Worm (Caenorhabditis elegans) whole organism, young adult: ENCODE measurements around the gene C17H11.4.

Source experiments
- F23B12.7 ChIP-seq: sonication (generic microtip); optimal IDR thresholded peaks from 2 replicates; lab custom pipeline; 2017; ENCODE audit warnings: missing genetic modification characterization, mild to moderate bottlenecking, missing compliant biosample characterization, antibody characterized with exemption, moderate library complexity; ENCODE audit not compliant: insufficient read depth
- F39B2.1 ChIP-seq: fragments of 200-800 bp; sonication (Bioruptor generic); IDR thresholded peaks from 2 replicates; pipeline ENCODE4 v1.3.6; 2022; ENCODE audit warnings: missing genetic modification reagents, missing genetic modification characterization, missing compliant biosample characterization
- F52B5.7 ChIP-seq: sonication (generic microtip); optimal IDR thresholded peaks from 2 replicates; lab custom pipeline; 2016; ENCODE audit warnings: mild to moderate bottlenecking, missing genetic modification characterization, missing compliant biosample characterization
- K12H6.12 ChIP-seq: fragments of 200-800 bp; sonication (Bioruptor generic); optimal IDR thresholded peaks from 2 replicates; lab custom pipeline; 2018; ENCODE audit warnings: mild to moderate bottlenecking, missing genetic modification characterization, missing compliant biosample characterization
- T07F8.4 ChIP-seq: sonication (generic microtip); optimal IDR thresholded peaks from 2 replicates; lab custom pipeline; 2016; ENCODE audit warnings: mild to moderate bottlenecking, missing genetic modification characterization, moderate library complexity, missing compliant biosample characterization
- Y53G8AR.9 ChIP-seq: fragments of 200-800 bp; sonication (Bioruptor generic); conservative IDR thresholded peaks from 2 replicates; pipeline ENCODE4 v1.3.6; 2022; ENCODE audit warnings: missing genetic modification reagents, missing genetic modification characterization, missing compliant biosample characterization
- Y67H2A.10 ChIP-seq: fragments of 200-800 bp; sonication (Bioruptor generic); conservative IDR thresholded peaks from 2 replicates; pipeline ENCODE4 v1.3.6; 2022; ENCODE audit warnings: missing genetic modification reagents, missing genetic modification characterization, missing compliant biosample characterization
- Y95B8A.8 ChIP-seq: fragments of 200-800 bp; sonication (Bioruptor generic); IDR thresholded peaks from 2 replicates; pipeline ENCODE4 v1.3.6; 2022; ENCODE audit warnings: missing genetic modification reagents, missing genetic modification characterization, missing compliant biosample characterization
- ZK185.1 ChIP-seq: sonication (generic microtip); optimal IDR thresholded peaks from 2 replicates; lab custom pipeline; 2016; ENCODE audit warnings: mild to moderate bottlenecking, missing genetic modification characterization, missing compliant biosample characterization; ENCODE audit not compliant: poor library complexity, severe bottlenecking
- atf-7 ChIP-seq: sonication (generic microtip); optimal IDR thresholded peaks from 2 replicates; lab custom pipeline; 2017; ENCODE audit warnings: mild to moderate bottlenecking, missing genetic modification characterization, missing compliant biosample characterization
- attf-6 ChIP-seq: fragments of 200-800 bp; sonication (Bioruptor generic); IDR thresholded peaks from 2 replicates; pipeline ENCODE4 v1.3.6; 2022; ENCODE audit warnings: missing genetic modification reagents, missing genetic modification characterization, missing compliant biosample characterization
- cebp-2 ChIP-seq: fragments of 200-800 bp; sonication (Bioruptor generic); IDR thresholded peaks from 2 replicates; pipeline ENCODE4 v1.3.6; 2022; ENCODE audit warnings: missing genetic modification characterization, missing compliant biosample characterization
- ceh-100 ChIP-seq: fragments of 200-800 bp; sonication (Bioruptor generic); IDR thresholded peaks from 2 replicates; pipeline ENCODE4 v1.3.6; 2022; ENCODE audit warnings: missing genetic modification reagents, missing genetic modification characterization, missing compliant biosample characterization
- ceh-58 ChIP-seq: fragments of 200-800 bp; sonication (Bioruptor generic); IDR thresholded peaks from 2 replicates; pipeline ENCODE4 v1.3.6; 2022; ENCODE audit warnings: missing genetic modification characterization, missing compliant biosample characterization
- efl-1 ChIP-seq: fragments of 150-350 bp; optimal IDR thresholded peaks from 2 replicates; lab custom pipeline; 2014; ENCODE audit warnings: missing biosample characterization, missing genetic modification reagents, missing genetic modification characterization
- egl-44 ChIP-seq: fragments of 200-800 bp; sonication (Bioruptor generic); IDR thresholded peaks from 2 replicates; pipeline ENCODE4 v1.3.6; 2022; ENCODE audit warnings: missing genetic modification reagents, missing genetic modification characterization, missing compliant biosample characterization
- egrh-3 ChIP-seq: fragments of 200-800 bp; sonication (Bioruptor generic); IDR thresholded peaks from 2 replicates; pipeline ENCODE4 v1.3.6; 2022; ENCODE audit warnings: missing genetic modification reagents, missing genetic modification characterization, missing compliant biosample characterization
- fkh-3 ChIP-seq: sonication (generic microtip); optimal IDR thresholded peaks from 2 replicates; lab custom pipeline; 2016; ENCODE audit warnings: mild to moderate bottlenecking, missing genetic modification characterization, missing compliant biosample characterization
- gei-17 ChIP-seq: fragments of 200-800 bp; sonication (Bioruptor generic); optimal IDR thresholded peaks from 2 replicates; lab custom pipeline; 2018; ENCODE audit warnings: mild to moderate bottlenecking, missing genetic modification characterization, missing compliant biosample characterization
- hrde-1 ChIP-seq: sonication (generic microtip); optimal IDR thresholded peaks from 2 replicates; lab custom pipeline; 2016; ENCODE audit warnings: missing genetic modification characterization, mild to moderate bottlenecking, missing compliant biosample characterization, moderate library complexity, missing genotype, missing genetic modification reagents, borderline replicate concordance
- let-607 ChIP-seq, 2 experiments: fragments of 200-800 bp in 1 of 2; sonication (Bioruptor generic) in 1 of 2; sonication (generic microtip) in 1 of 2; optimal IDR thresholded peaks; 2 replicates each; lab custom pipeline; 2016 to 2018; ENCODE audit warnings: mild to moderate bottlenecking in 2 of 2, missing compliant biosample characterization in 2 of 2, missing genetic modification characterization in 2 of 2, moderate library complexity in 2 of 2, missing genotype in 1 of 2
- lin-26 ChIP-seq: fragments of 200-800 bp; sonication (Bioruptor generic); IDR thresholded peaks from 2 replicates; pipeline ENCODE4 v1.3.6; 2022; ENCODE audit warnings: missing genetic modification reagents, missing genetic modification characterization, missing compliant biosample characterization
- lir-1 ChIP-seq: fragments of 200-800 bp; sonication (Bioruptor generic); conservative IDR thresholded peaks from 2 replicates; pipeline ENCODE4 v1.3.6; 2022; ENCODE audit warnings: missing genetic modification reagents, missing genetic modification characterization, missing compliant biosample characterization
- nfyb-1 ChIP-seq: fragments of 200-800 bp; sonication (Bioruptor generic); IDR thresholded peaks from 2 replicates; pipeline ENCODE4 v1.3.6; 2022; ENCODE audit warnings: missing genetic modification reagents, missing genetic modification characterization, missing compliant biosample characterization
- nhr-27 ChIP-seq: fragments of 200-800 bp; sonication (Bioruptor generic); optimal IDR thresholded peaks from 2 replicates; lab custom pipeline; 2018; ENCODE audit warnings: mild to moderate bottlenecking, missing genetic modification characterization, moderate library complexity, missing compliant biosample characterization
- pbrm-1 ChIP-seq: fragments of 200-800 bp; sonication (Bioruptor generic); IDR thresholded peaks from 2 replicates; pipeline ENCODE4 v1.3.6; 2022; ENCODE audit warnings: missing genetic modification reagents, missing genetic modification characterization, missing compliant biosample characterization
- rcor-1 ChIP-seq: fragments of 200-800 bp; sonication (Bioruptor generic); IDR thresholded peaks from 2 replicates; pipeline ENCODE4 v1.3.6; 2022; ENCODE audit warnings: missing genetic modification reagents, missing genetic modification characterization, missing compliant biosample characterization
- rpc-1 ChIP-seq, 2 experiments: fragments of 150-350 bp in 1 of 2; sonication (generic microtip) in 1 of 2; optimal IDR thresholded peaks; 2 replicates each; lab custom pipeline; 2014 to 2018; ENCODE audit warnings: missing biosample characterization in 1 of 2, missing genetic modification characterization in 1 of 2, missing genetic modification reagents in 1 of 2, missing genotype in 1 of 2
- sdz-38 ChIP-seq: sonication (generic microtip); optimal IDR thresholded peaks from 2 replicates; lab custom pipeline; 2016; ENCODE audit warnings: missing genotype, missing genetic modification characterization, missing compliant biosample characterization
- sea-2 ChIP-seq: fragments of 200-800 bp; sonication (Bioruptor generic); IDR thresholded peaks from 2 replicates; pipeline ENCODE4 v1.3.6; 2022; ENCODE audit warnings: missing genetic modification characterization, missing compliant biosample characterization
- tbx-9 ChIP-seq: sonication (generic microtip); optimal IDR thresholded peaks from 2 replicates; lab custom pipeline; 2016; ENCODE audit warnings: borderline replicate concordance, missing genetic modification characterization, inconsistent platforms, missing compliant biosample characterization
- tlf-1 ChIP-seq: fragments of 200-800 bp; sonication (Bioruptor generic); optimal IDR thresholded peaks from 2 replicates; lab custom pipeline; 2018; ENCODE audit warnings: mild to moderate bottlenecking, missing genetic modification characterization, missing compliant biosample characterization
- unc-62 ChIP-seq: fragments of 150-350 bp; optimal IDR thresholded peaks from 2 replicates; lab custom pipeline; 2014; ENCODE audit warnings: missing biosample characterization, missing genetic modification reagents, missing genetic modification characterization

C17H11.4 gene

DNA sequence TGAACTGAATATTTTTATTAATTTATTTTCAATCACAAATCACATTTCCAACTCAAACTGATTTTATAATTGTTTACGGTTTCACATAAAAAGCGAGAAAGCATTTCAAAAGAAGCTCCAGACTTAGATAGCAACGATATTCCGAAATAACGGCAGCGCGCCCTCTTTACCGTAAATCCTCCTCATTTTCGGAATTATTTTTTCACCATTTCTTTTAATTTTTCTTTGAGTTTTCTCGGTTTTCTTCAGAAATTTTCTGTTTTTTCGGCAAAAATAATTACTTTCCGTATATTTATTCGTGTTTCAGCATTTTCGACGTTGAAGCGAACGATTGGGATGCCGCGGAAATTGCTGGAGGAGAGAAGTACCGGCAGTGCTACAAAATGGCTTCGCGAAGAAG lies 34.0 kb downstream of the C17H11.4 start, which contains the start of gene C02B8.1:
Gene C02B8.1, plus strand, starts transcription at position 301 of the 400 bp plus-strand sequence.
- TF ChIP-seq fkh-3 (tag; lab: Kevin White, UChicago), result no peak
- no peak for TF ChIP-seq hrde-1
- no peak for TF ChIP-seq nhr-27 (tag; lab: Kevin White, UChicago)
- no peak for TF ChIP-seq K12H6.12 (tag; lab: Kevin White, UChicago)
- no peak for TF ChIP-seq ZK185.1 (tag; lab: Kevin White, UChicago)

DNA sequence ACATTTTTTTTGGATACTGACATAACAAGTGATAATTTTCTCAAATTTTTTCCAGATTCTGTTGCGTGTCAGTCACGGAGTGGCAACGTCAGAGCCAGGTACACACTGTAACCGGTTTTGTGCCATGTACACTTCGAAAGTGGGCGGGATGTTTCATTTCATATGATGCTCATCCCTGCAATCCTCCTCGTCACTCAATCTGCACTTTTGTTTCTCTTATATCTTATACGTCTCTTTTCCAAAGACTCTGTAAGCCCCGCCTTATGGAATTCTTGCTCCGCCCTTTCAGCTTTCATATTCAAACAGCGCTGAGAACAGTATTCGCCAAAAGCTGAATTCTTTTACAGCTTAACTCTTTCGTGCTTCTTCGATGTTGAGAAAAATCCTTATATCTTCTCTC lies 42.3 kb downstream of the C17H11.4 start, which contains the start of gene C02B8.3:
Gene C02B8.3, plus strand, starts transcription at position 301 of the 400 bp plus-strand sequence.
- TF ChIP-seq tlf-1 (GFP tag; lab: Kevin White, UChicago) (no peak), rpc-1 (optimal IDR thresholded peaks at IDR 0.05; lab: Kevin White, UChicago) (no peak), rpc-1 (tag; optimal IDR thresholded peaks at IDR 0.05; lab: Kevin White, UChicago) (no peak), F39B2.1 (no peak), T07F8.4 (no peak), rcor-1 (GFP tag; lab: Robert Waterston, UW) (no peak), Y67H2A.10 (GFP tag; lab: Robert Waterston, UW) (no peak), K12H6.12 (tag; lab: Kevin White, UChicago) (no peak), atf-7 (tag; lab: Kevin White, UChicago) (no peak), ceh-100 (GFP tag; lab: Robert Waterston, UW) (no peak), F23B12.7 (tag; lab: Kevin White, UChicago) (no peak), sea-2 (no peak), sdz-38 (no peak), tbx-9 (tag; lab: Kevin White, UChicago) (no peak), lin-26 (GFP tag; lab: Robert Waterston, UW) (no peak), F52B5.7 (tag; lab: Kevin White, UChicago) (no peak), nfyb-1 (GFP tag; lab: Robert Waterston, UW) (no peak), ceh-58 (no peak), egl-44 (GFP tag; lab: Robert Waterston, UW) (no peak), attf-6 (GFP tag; lab: Robert Waterston, UW) (no peak), lir-1 (no peak)

DNA sequence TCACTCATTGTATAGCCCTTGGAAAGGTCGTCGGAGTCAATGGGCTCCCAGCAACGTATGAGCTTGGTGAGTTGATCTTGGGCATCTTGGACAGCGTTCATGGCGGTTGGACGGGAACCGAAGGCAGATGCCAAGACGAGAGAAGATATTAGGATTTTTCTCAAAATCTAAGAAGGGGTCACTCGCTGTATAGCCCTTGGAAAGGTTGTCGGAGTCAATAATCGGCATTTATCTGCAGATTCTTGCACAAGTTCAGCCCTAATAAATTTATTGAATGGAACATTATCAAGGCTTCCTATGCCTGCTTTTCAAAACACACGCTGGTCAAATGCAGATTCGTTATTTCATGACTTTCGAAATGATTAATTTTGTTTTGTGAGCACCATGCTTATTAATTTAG lies 43.7 kb downstream of the C17H11.4 start, which contains the start of gene C02B8.7:
Gene C02B8.7, minus strand, starts transcription at position 101 of the 400 bp plus-strand sequence.
- TF ChIP-seq Y53G8AR.9 (no peak), Y95B8A.8 (GFP tag; lab: Robert Waterston, UW) (no peak), efl-1 (GFP tag; lab: Kevin White, UChicago) (no peak), pbrm-1 (no peak), gei-17 (GFP tag; lab: Kevin White, UChicago) (no peak), let-607 (tag; optimal IDR thresholded peaks at IDR 0.05; lab: Kevin White, UChicago) (no peak), Y67H2A.10 (GFP tag; lab: Robert Waterston, UW) (no peak), unc-62 (GFP tag; lab: Kevin White, UChicago) (no peak), cebp-2 (GFP tag; lab: Robert Waterston, UW) (0 out of 2 replicates have a peak, but pooled peaks have one; percentile 16), egrh-3 (GFP tag; lab: Robert Waterston, UW) (no peak), ceh-58 (0 out of 2 replicates have a peak, but pooled peaks have one; percentile 35)
